Fruit fly (Drosophila melanogaster) whole organism, embryonic: ENCODE measurements around the gene CG42554.

ENCODE experiments used
- Aef1 ChIP-seq: fragments of 200-800 bp; sonication (Bioruptor generic); IDR thresholded peaks from 3 replicates; pipeline ENCODE4 v1.3.6; 2022; ENCODE audit warnings: missing biosample characterization, missing genetic modification characterization
- BEAF-32 ChIP-seq: fragments of 200-800 bp; sonication (Bioruptor generic); optimal IDR thresholded peaks from 3 replicates; lab custom pipeline; 2017; ENCODE audit warnings: missing biosample characterization, missing genetic modification characterization, mild to moderate bottlenecking, moderate library complexity, missing genetic modification reagents
- Bdp1 ChIP-seq: fragments of 200-800 bp; sonication (Bioruptor generic); optimal IDR thresholded peaks from 3 replicates; lab custom pipeline; 2016; ENCODE audit warnings: missing biosample characterization, missing genetic modification characterization
- CG10959 ChIP-seq: fragments of 200-800 bp; sonication (Bioruptor generic); IDR thresholded peaks from 2 replicates; pipeline ENCODE4 v1.3.6; 2022; ENCODE audit warnings: missing biosample characterization, missing genetic modification characterization
- CG17186 ChIP-seq: fragments of 200-800 bp; sonication (Bioruptor generic); optimal IDR thresholded peaks from 3 replicates; lab custom pipeline; 2017; ENCODE audit warnings: missing biosample characterization, missing genetic modification reagents, missing genetic modification characterization
- CG17385 ChIP-seq: fragments of 200-800 bp; sonication (Bioruptor generic); optimal IDR thresholded peaks from 3 replicates; lab custom pipeline; 2018; ENCODE audit warnings: missing biosample characterization, mild to moderate bottlenecking, missing genetic modification characterization
- CG17568 ChIP-seq: fragments of 200-800 bp; sonication (Bioruptor generic); optimal IDR thresholded peaks from 2 replicates; lab custom pipeline; 2018; ENCODE audit warnings: missing biosample characterization, mild to moderate bottlenecking, missing genetic modification characterization, moderate library complexity
- CG18262 ChIP-seq: fragments of 200-800 bp; optimal IDR thresholded peaks from 3 replicates; lab custom pipeline; 2019; ENCODE audit warnings: missing biosample characterization, mild to moderate bottlenecking, missing genetic modification characterization, moderate library complexity
- CG34224 ChIP-seq: fragments of 200-800 bp; sonication (Bioruptor generic); IDR thresholded peaks from 3 replicates; pipeline ENCODE4 v1.3.6; 2022; ENCODE audit warnings: missing biosample characterization, missing genetic modification characterization; ENCODE audit not compliant: partially characterized antibody
- CG3847 ChIP-seq: fragments of 200-800 bp; sonication (Bioruptor generic); IDR thresholded peaks from 2 replicates; pipeline ENCODE4 v1.3.6; 2022; ENCODE audit warnings: missing biosample characterization, missing genetic modification characterization
- CG42726 ChIP-seq: fragments of 200-800 bp; sonication (Bioruptor generic); IDR thresholded peaks from 2 replicates; pipeline ENCODE4 v1.3.6; 2022; ENCODE audit warnings: missing biosample characterization, missing genetic modification characterization; ENCODE audit not compliant: partially characterized antibody
- CG4282 ChIP-seq: fragments of 200-800 bp; sonication (Bioruptor generic); optimal IDR thresholded peaks from 2 replicates; lab custom pipeline; 2016; ENCODE audit warnings: missing biosample characterization, missing genetic modification characterization
- CG7963 ChIP-seq: fragments of 200-800 bp; sonication (Bioruptor generic); IDR thresholded peaks from 3 replicates; pipeline ENCODE4 v1.3.6; 2022; ENCODE audit warnings: missing biosample characterization, missing genetic modification characterization; ENCODE audit not compliant: partially characterized antibody
- CG8359 ChIP-seq: fragments of 200-800 bp; sonication (Bioruptor generic); optimal IDR thresholded peaks from 2 replicates; lab custom pipeline; 2017; ENCODE audit warnings: missing biosample characterization, mild to moderate bottlenecking, missing genetic modification characterization, borderline replicate concordance
- CG8924 ChIP-seq: fragments of 200-800 bp; optimal IDR thresholded peaks from 3 replicates; lab custom pipeline; 2019; ENCODE audit warnings: missing biosample characterization, mild to moderate bottlenecking, missing genetic modification characterization, moderate library complexity
- CG9437 ChIP-seq: fragments of 200-800 bp; sonication (Bioruptor generic); optimal IDR thresholded peaks from 2 replicates; lab custom pipeline; 2018; ENCODE audit warnings: missing biosample characterization, mild to moderate bottlenecking, missing genetic modification characterization
- CoRest ChIP-seq: fragments of 200-800 bp; sonication (Bioruptor generic); optimal IDR thresholded peaks from 3 replicates; lab custom pipeline; 2018; ENCODE audit warnings: missing biosample characterization, mild to moderate bottlenecking, missing genetic modification characterization, moderate library complexity
- Doc2 ChIP-seq: fragments of 200-800 bp; sonication (Bioruptor generic); IDR thresholded peaks from 2 replicates; pipeline ENCODE4 v1.3.6; 2022; ENCODE audit warnings: missing biosample characterization, missing genetic modification characterization
- Dref ChIP-seq: fragments of 200-800 bp; sonication (Bioruptor generic); IDR thresholded peaks from 2 replicates; pipeline ENCODE4 v1.3.6; 2022; ENCODE audit warnings: missing biosample characterization, missing genetic modification characterization
- Ets65A ChIP-seq: fragments of 200-800 bp; sonication (Bioruptor generic); peaks from one replicate; lab custom pipeline; 2016; ENCODE audit warnings: missing biosample characterization, missing genetic modification characterization
- Fer2 ChIP-seq: fragments of 200-800 bp; sonication (Bioruptor generic); optimal IDR thresholded peaks from 2 replicates; lab custom pipeline; 2018; ENCODE audit warnings: missing biosample characterization, mild to moderate bottlenecking, missing genetic modification characterization, moderate library complexity
- HLHmδ ChIP-seq: fragments of 200-800 bp; sonication (Bioruptor generic); optimal IDR thresholded peaks from 2 replicates; lab custom pipeline; 2018; ENCODE audit warnings: missing biosample characterization, mild to moderate bottlenecking, missing genetic modification characterization, moderate library complexity
- Hr51 ChIP-seq, 2 experiments: fragments of 200-800 bp; sonication (Bioruptor generic); optimal IDR thresholded peaks; 2 replicates in 1 of 2; 3 replicates in 1 of 2; lab custom pipeline; 2016 to 2018; ENCODE audit warnings: missing biosample characterization in 2 of 2, missing genetic modification characterization in 2 of 2, mild to moderate bottlenecking in 1 of 2, moderate library complexity in 1 of 2
- Mad ChIP-seq: fragments of 200-800 bp; sonication (Bioruptor generic); optimal IDR thresholded peaks from 2 replicates; lab custom pipeline; 2016; ENCODE audit warnings: missing biosample characterization, missing genetic modification characterization
- Med ChIP-seq: fragments of 200-800 bp; sonication (Bioruptor generic); peaks from one replicate; lab custom pipeline; 2016; ENCODE audit warnings: missing biosample characterization, missing genetic modification characterization, mild to moderate bottlenecking, inconsistent platforms, moderate library complexity
- Myb ChIP-seq: fragments of 200-800 bp; sonication (Bioruptor generic); optimal IDR thresholded peaks from 2 replicates; lab custom pipeline; 2016; ENCODE audit warnings: missing biosample characterization, missing genetic modification characterization
- Scr ChIP-seq: fragments of 200-800 bp; sonication (Bioruptor generic); IDR thresholded peaks from 2 replicates; pipeline ENCODE4 v1.3.6; 2022; ENCODE audit warnings: missing biosample characterization, missing genetic modification characterization; ENCODE audit not compliant: partially characterized antibody
- ase ChIP-seq: fragments of 200-800 bp; sonication (Bioruptor generic); IDR thresholded peaks from 3 replicates; pipeline ENCODE4 v1.3.6; 2022; ENCODE audit warnings: missing biosample characterization, missing genetic modification characterization
- ato ChIP-seq: fragments of 200-800 bp; sonication (Bioruptor generic); IDR thresholded peaks from 2 replicates; pipeline ENCODE4 v1.3.6; 2022; ENCODE audit warnings: missing biosample characterization, missing genetic modification characterization; ENCODE audit not compliant: partially characterized antibody
- bab2 ChIP-seq: fragments of 200-800 bp; sonication (Bioruptor generic); optimal IDR thresholded peaks from 2 replicates; lab custom pipeline; 2016; ENCODE audit warnings: missing biosample characterization, missing genetic modification characterization
- bsh ChIP-seq, 2 experiments: fragments of 200-800 bp; sonication (Bioruptor generic); optimal IDR thresholded peaks; 2 replicates each; lab custom pipeline; 2017 to 2018; ENCODE audit warnings: mild to moderate bottlenecking in 2 of 2, missing biosample characterization in 2 of 2, missing genetic modification characterization in 2 of 2, moderate library complexity in 1 of 2
- caup ChIP-seq: fragments of 200-800 bp; sonication (Bioruptor generic); optimal IDR thresholded peaks from 3 replicates; lab custom pipeline; 2017; ENCODE audit warnings: missing biosample characterization, mild to moderate bottlenecking, missing genetic modification characterization, moderate library complexity; ENCODE audit not compliant: severe bottlenecking
- croc ChIP-seq: fragments of 200-800 bp; sonication (Bioruptor generic); conservative IDR thresholded peaks from 3 replicates; pipeline ENCODE4 v1.3.6; 2022; ENCODE audit warnings: missing biosample characterization, missing genetic modification characterization
- dati ChIP-seq: fragments of 200-800 bp; sonication (Bioruptor generic); IDR thresholded peaks from 2 replicates; pipeline ENCODE4 v1.3.6; 2022; ENCODE audit warnings: missing biosample characterization, missing genetic modification characterization
- en ChIP-seq: fragments of 200-800 bp; sonication (Bioruptor generic); optimal IDR thresholded peaks from 2 replicates; lab custom pipeline; 2016; ENCODE audit warnings: missing biosample characterization, missing genetic modification characterization
- grn ChIP-seq: fragments of 200-800 bp; sonication (Bioruptor generic); optimal IDR thresholded peaks from 3 replicates; lab custom pipeline; 2017; ENCODE audit warnings: missing biosample characterization, missing genetic modification characterization
- ham ChIP-seq: fragments of 200-800 bp; sonication (Bioruptor generic); IDR thresholded peaks from 2 replicates; pipeline ENCODE4 v1.3.6; 2022; ENCODE audit warnings: missing biosample characterization, missing genetic modification characterization
- hb ChIP-seq: fragments of 200-800 bp; sonication (Bioruptor generic); IDR thresholded peaks from 3 replicates; pipeline ENCODE4 v1.3.6; 2022; ENCODE audit warnings: missing biosample characterization, missing genetic modification characterization; ENCODE audit not compliant: partially characterized antibody
- hbn ChIP-seq: fragments of 200-800 bp; sonication (Bioruptor generic); IDR thresholded peaks from 2 replicates; pipeline ENCODE4 v1.3.6; 2022; ENCODE audit warnings: missing biosample characterization, missing genetic modification characterization; ENCODE audit not compliant: partially characterized antibody
- insv ChIP-seq, 2 experiments: fragments of 200-800 bp; sonication (Bioruptor generic); optimal IDR thresholded peaks; 3 replicates each; lab custom pipeline; 2016 to 2018; ENCODE audit warnings: missing biosample characterization in 2 of 2, missing genetic modification characterization in 2 of 2
- inv ChIP-seq: fragments of 200-800 bp; sonication (Bioruptor generic); IDR thresholded peaks from 2 replicates; pipeline ENCODE4 v1.3.6; 2022; ENCODE audit warnings: missing biosample characterization, missing genetic modification characterization; ENCODE audit not compliant: partially characterized antibody
- pita ChIP-seq: fragments of 200-800 bp; sonication (Bioruptor generic); optimal IDR thresholded peaks from 2 replicates; lab custom pipeline; 2017; ENCODE audit warnings: missing biosample characterization, mild to moderate bottlenecking, missing genetic modification characterization
- pum ChIP-seq: fragments of 200-800 bp; sonication (Bioruptor generic); optimal IDR thresholded peaks from 2 replicates; lab custom pipeline; 2016; ENCODE audit warnings: missing biosample characterization, missing genetic modification characterization
- sens-2 ChIP-seq: fragments of 200-800 bp; sonication (Bioruptor generic); IDR thresholded peaks from 2 replicates; pipeline ENCODE4 v1.3.6; 2022; ENCODE audit warnings: missing biosample characterization, missing genetic modification characterization
- sna ChIP-seq: fragments of 200-800 bp; sonication (Bioruptor generic); IDR thresholded peaks from 2 replicates; pipeline ENCODE4 v1.3.6; 2022; ENCODE audit warnings: missing biosample characterization, missing genetic modification characterization; ENCODE audit not compliant: partially characterized antibody
- tap ChIP-seq: fragments of 200-800 bp; optimal IDR thresholded peaks from 3 replicates; lab custom pipeline; 2019; ENCODE audit warnings: missing biosample characterization, mild to moderate bottlenecking, missing genetic modification characterization, moderate library complexity
- tgo ChIP-seq: fragments of 200-800 bp; sonication (Bioruptor generic); IDR thresholded peaks from 3 replicates; pipeline ENCODE4 v1.3.6; 2022; ENCODE audit warnings: missing biosample characterization, missing genetic modification characterization
- tin ChIP-seq: fragments of 200-800 bp; sonication (Bioruptor generic); optimal IDR thresholded peaks from 3 replicates; lab custom pipeline; 2016; ENCODE audit warnings: missing biosample characterization, missing genetic modification characterization
- tll ChIP-seq, 2 experiments: fragments of 200-800 bp in 1 of 2; fragments of >200 bp in 1 of 2; sonication (Bioruptor generic) in 1 of 2; optimal IDR thresholded peaks; 2 replicates each; lab custom pipeline; 2017 to 2019; ENCODE audit warnings: missing biosample characterization in 2 of 2, missing genetic modification characterization in 2 of 2, mild to moderate bottlenecking in 1 of 2, moderate library complexity in 1 of 2
- zf30C ChIP-seq: fragments of 200-800 bp; sonication (Bioruptor generic); optimal IDR thresholded peaks from 3 replicates; lab custom pipeline; 2018; ENCODE audit warnings: missing biosample characterization, mild to moderate bottlenecking, missing genetic modification characterization

CG42554 gene

dm6 chr3L:833878-834277 is 1.6 kb upstream of the CG42554 start, which contains the start of gene CG42553 (continued):
- TF ChIP-seq CG8924 (tag; lab: Kevin White, UChicago) (no peak), CG3847 (peak; percentile 32; the same call in 1 of the 2 replicates), sens-2 (GFP tag; lab: Robert Waterston, UW) (no peak), insv (GFP tag; optimal IDR thresholded peaks at IDR 0.05; lab: Kevin White, UChicago) (no peak), bsh (GFP tag; optimal IDR thresholded peaks at IDR 0.05; lab: Kevin White, UChicago) (no peak), ase (GFP tag; lab: Robert Waterston, UW) (no peak), ham (GFP tag; lab: Robert Waterston, UW) (no peak), Scr (GFP tag; lab: Robert Waterston, UW) (peak; percentile 39; the same call in 1 of the 2 replicates), Mad (GFP tag; lab: Kevin White, UChicago) (no peak), HLHmδ (GFP tag; lab: Kevin White, UChicago) (no peak), CG4282 (no peak), tgo (GFP tag; lab: Robert Waterston, UW) (no peak), CG34224 (GFP tag; lab: Robert Waterston, UW) (peak; percentile 19; the same call in 2 of the 3 replicates), sna (GFP tag; lab: Robert Waterston, UW) (peak; percentile 28; the same call in 1 of the 2 replicates), pum (GFP tag; lab: Kevin White, UChicago) (no peak), inv (GFP tag; lab: Robert Waterston, UW) (no peak; the same call in 1 of the 2 replicates), hb (GFP tag; lab: Robert Waterston, UW) (no peak), grn (GFP tag; lab: Kevin White, UChicago) (no peak), croc (GFP tag; lab: Robert Waterston, UW) (no peak), CG17385 (GFP tag; lab: Kevin White, UChicago) (no peak), CoRest (no peak), CG17568 (GFP tag; lab: Kevin White, UChicago) (no peak), Bdp1 (no peak), CG42726 (no peak; the same call in 1 of the 2 replicates), bab2 (no peak), Fer2 (no peak), Ets65A (no peak), tin (no peak), Hr51 (GFP tag; optimal IDR thresholded peaks at IDR 0.05; lab: Kevin White, UChicago) (no peak), CG9437 (GFP tag; lab: Kevin White, UChicago) (no peak), en (GFP tag; lab: Kevin White, UChicago) (no peak), CG17186 (GFP tag; lab: Kevin White, UChicago) (no peak), dati (no peak), caup (no peak), Dref (GFP tag; lab: Robert Waterston, UW) (peak; percentile 69), Med (GFP tag; lab: Kevin White, UChicago) (peak; percentile 82), CG7963 (GFP tag; lab: Robert Waterston, UW) (peak; percentile 28; the same call in 1 of the 3 replicates), hbn (GFP tag; lab: Robert Waterston, UW) (peak; percentile 44), CG18262 (tag; lab: Kevin White, UChicago) (no peak), Doc2 (no peak), ato (GFP tag; lab: Robert Waterston, UW) (no peak), BEAF-32 (GFP tag; lab: Kevin White, UChicago) (peak; percentile 49), tll (GFP tag; optimal IDR thresholded peaks at IDR 0.05; lab: Kevin White, UChicago) (no peak), Aef1 (no peak), CG10959 (GFP tag; lab: Robert Waterston, UW) (no peak), zf30C (GFP tag; lab: Kevin White, UChicago) (no peak), pita (no peak), CG8359 (no peak), tap (tag; lab: Kevin White, UChicago) (no peak), Myb (GFP tag; lab: Kevin White, UChicago) (no peak)
